Fruit fly (Drosophila melanogaster): ENCODE results near the gene pnr.

Gene pnr

DNA sequence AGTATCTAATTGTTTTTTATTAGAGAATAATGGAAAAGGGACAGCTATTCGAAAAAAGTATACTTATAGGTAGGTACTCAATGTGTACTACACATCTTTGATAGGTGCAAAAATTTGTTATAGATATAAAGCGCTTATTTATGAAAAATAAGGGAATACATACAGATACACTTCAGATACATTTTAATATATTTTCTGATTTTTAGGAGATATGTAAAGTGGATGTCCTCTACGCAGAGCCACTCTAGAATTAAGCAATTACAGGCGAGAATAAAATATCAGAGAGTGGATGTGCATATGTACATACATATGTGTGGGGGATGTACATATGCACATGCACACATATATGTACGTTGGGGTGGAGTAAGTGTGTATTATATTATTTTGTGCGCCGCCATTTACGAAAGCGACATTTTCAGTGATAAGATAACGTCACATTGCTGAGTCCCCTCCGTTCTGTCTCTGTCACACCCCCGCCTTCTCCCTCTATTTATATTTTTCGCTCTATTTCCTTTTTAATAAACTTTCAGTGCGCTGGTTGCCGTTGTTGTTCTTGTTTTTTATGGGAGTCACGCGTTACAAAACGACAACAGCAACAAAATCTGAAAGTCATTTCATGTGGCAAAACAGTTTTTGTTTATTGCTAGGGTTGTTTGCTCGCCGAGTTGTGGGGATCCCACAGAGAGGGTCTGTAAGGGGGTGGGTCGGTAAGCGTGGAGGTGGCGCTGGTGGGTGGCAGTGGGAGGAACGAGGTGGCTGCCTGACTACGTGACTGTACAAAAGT, 21.0 kb upstream of the pnr start (continued):
- no peak for TF ChIP-seq CG8632 (GFP tag; optimal IDR thresholded peaks at IDR 0.05)
- no peak for TF ChIP-seq CG6808 (GFP tag; optimal IDR thresholded peaks at IDR 0.05)
- no peak for TF ChIP-seq esn (GFP tag; optimal IDR thresholded peaks at IDR 0.05)
- no peak for TF ChIP-seq cyc (GFP tag; optimal IDR thresholded peaks at IDR 0.05)
- TF ChIP-seq CG4318 (GFP tag; optimal IDR thresholded peaks at IDR 0.05): no peak
- no peak for TF ChIP-seq OdsH (GFP tag; optimal IDR thresholded peaks at IDR 0.05)
- TF ChIP-seq CG16779 (tag; optimal IDR thresholded peaks at IDR 0.05): peak; percentile 23
- peak; percentile 90 for TF ChIP-seq fkh (GFP tag; optimal IDR thresholded peaks at IDR 0.05)
- peak; percentile 61 for TF ChIP-seq vri (GFP tag; optimal IDR thresholded peaks at IDR 0.05)
- TF ChIP-seq CG1621 (tag; optimal IDR thresholded peaks at IDR 0.05): no peak

DNA sequence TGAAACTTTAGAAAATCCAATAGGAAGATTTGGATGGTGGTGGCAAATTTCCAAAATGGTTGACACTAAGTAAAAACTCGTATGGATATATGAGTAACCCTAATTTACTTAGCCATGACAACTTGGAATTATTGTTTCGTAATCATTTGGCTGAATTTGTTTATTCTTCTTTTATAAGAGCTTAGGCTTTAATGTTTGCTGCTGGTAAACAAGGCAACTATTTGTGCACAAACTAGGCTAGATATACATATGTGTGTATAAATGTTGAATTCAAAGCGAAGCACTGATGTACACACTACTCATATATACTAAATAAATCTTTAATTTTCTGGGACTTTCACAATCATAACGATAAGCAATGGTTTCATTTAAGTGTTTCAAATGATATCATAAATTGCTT, 19.9 kb upstream of the pnr start:
- TF ChIP-seq topi (GFP tag; optimal IDR thresholded peaks at IDR 0.05) (no peak), fkh (GFP tag; optimal IDR thresholded peaks at IDR 0.05) (peak; percentile 81)

DNA sequence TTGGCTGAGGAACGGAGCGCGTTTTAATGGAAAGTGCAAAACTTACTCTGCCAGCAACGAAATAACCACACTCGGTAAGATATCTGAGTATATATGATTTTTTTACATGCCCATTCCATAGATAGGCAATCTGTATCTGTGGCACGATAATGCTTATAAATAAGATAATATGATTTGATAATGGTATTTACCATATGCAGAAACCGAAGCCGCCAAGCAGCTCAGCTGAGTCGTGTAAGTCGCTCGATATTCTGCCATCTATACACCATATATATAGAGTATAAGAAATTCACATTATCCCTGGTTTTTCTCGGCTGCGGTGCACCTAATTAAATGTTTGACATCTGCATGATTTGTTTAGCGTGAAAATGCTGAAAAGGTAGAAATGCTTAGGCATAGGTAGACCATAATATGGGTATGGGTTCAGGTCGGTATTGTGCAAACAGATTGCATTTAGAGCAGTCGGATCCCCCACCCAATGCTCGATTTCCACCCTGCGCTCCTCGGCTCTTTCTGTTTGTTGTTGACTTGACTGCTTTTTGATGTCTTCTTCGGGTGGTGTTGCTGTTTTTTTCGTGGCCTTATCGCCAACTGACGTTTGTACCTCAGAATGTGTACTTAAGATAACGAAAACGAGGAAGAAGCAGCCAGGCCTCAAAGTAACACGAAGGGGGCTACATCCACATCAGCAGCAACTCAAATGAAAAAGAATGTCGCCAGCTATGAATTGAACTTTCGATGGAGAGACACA, 18.9 kb upstream of the pnr start:
- TF ChIP-seq CG31627 (GFP tag; optimal IDR thresholded peaks at IDR 0.05) (no peak), Sox102F (GFP tag; optimal IDR thresholded peaks at IDR 0.05) (no peak), Eip78C (GFP tag) (peak; percentile 7), Lpt (GFP tag; optimal IDR thresholded peaks at IDR 0.05) (no peak), CG6163 (GFP tag; IDR thresholded peaks at IDR 0.05) (no peak), CG32006 (GFP tag; optimal IDR thresholded peaks at IDR 0.05) (no peak), CG3919 (GFP tag; optimal IDR thresholded peaks at IDR 0.05) (no peak), fkh (GFP tag; optimal IDR thresholded peaks at IDR 0.05) (peak; percentile 91), Met (GFP tag; optimal IDR thresholded peaks at IDR 0.05) (no peak), dac (GFP tag; optimal IDR thresholded peaks at IDR 0.05) (no peak), CG11902 (GFP tag; optimal IDR thresholded peaks at IDR 0.05) (no peak), Gug (GFP tag; IDR thresholded peaks at IDR 0.05) (no peak), CG8632 (GFP tag; optimal IDR thresholded peaks at IDR 0.05) (no peak), achi (GFP tag; optimal IDR thresholded peaks at IDR 0.05) (no peak), svp (GFP tag) (peak; percentile 63)

DNA sequence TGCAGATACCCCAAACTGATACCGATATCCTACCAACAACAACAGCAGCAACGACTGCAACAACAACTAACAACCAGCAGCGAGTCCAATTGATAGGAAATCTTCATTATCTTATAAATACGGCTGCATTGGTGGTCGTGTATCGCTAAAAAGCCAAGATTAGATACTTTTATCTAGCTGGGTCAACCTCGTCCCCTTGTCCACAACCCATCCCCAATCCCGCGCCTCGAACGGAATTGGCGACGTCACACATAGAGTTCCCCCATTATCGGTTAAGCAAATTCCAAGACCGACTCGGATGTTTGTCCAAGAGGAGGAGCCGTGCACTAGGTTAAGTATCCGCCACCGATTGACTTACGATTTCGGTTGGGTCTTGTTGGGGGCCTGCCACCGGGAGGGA, 17.6 kb upstream of the pnr start:
- no peak for TF ChIP-seq CG11902 (GFP tag; optimal IDR thresholded peaks at IDR 0.05)
- TF ChIP-seq CG31627 (GFP tag; optimal IDR thresholded peaks at IDR 0.05): no peak
- no peak for TF ChIP-seq net (GFP tag; optimal IDR thresholded peaks at IDR 0.05)
- no peak for TF ChIP-seq Sox102F (GFP tag; optimal IDR thresholded peaks at IDR 0.05)
- TF ChIP-seq Sox14 (GFP tag; optimal IDR thresholded peaks at IDR 0.05): no peak
- peak; percentile 27 for TF ChIP-seq fkh (GFP tag; optimal IDR thresholded peaks at IDR 0.05)
- TF ChIP-seq fd59A (GFP tag; optimal IDR thresholded peaks at IDR 0.05): no peak

dm6 chr3R:16009030-16009429, 16.8 kb upstream of the pnr start, which contains the start of gene GATAe:
Gene GATAe (plus strand): TSS chr3R:16009105.
- TF ChIP-seq CG16779 (tag; optimal IDR thresholded peaks at IDR 0.05) (no peak), dac (GFP tag; optimal IDR thresholded peaks at IDR 0.05) (no peak), Eip78C (GFP tag) (peak; percentile 33), achi (GFP tag; optimal IDR thresholded peaks at IDR 0.05) (no peak), CG31627 (GFP tag; optimal IDR thresholded peaks at IDR 0.05) (no peak), CG6854 (GFP tag; optimal IDR thresholded peaks at IDR 0.05) (no peak), CG8632 (GFP tag; optimal IDR thresholded peaks at IDR 0.05) (no peak), fd59A (GFP tag; optimal IDR thresholded peaks at IDR 0.05) (no peak), Ets96B (tag; optimal IDR thresholded peaks at IDR 0.05) (no peak), Smox (GFP tag; optimal IDR thresholded peaks at IDR 0.05) (no peak), fkh (GFP tag; optimal IDR thresholded peaks at IDR 0.05) (peak; percentile 8), CG6792 (GFP tag; optimal IDR thresholded peaks at IDR 0.05) (no peak), CG1621 (tag; optimal IDR thresholded peaks at IDR 0.05) (no peak), CG3919 (GFP tag; optimal IDR thresholded peaks at IDR 0.05) (no peak), vri (GFP tag; optimal IDR thresholded peaks at IDR 0.05) (peak; percentile 49), CG7368 (GFP tag; optimal IDR thresholded peaks at IDR 0.05) (no peak), topi (GFP tag; optimal IDR thresholded peaks at IDR 0.05) (no peak), acj6 (GFP tag; optimal IDR thresholded peaks at IDR 0.05) (no peak), Met (GFP tag; optimal IDR thresholded peaks at IDR 0.05) (no peak), Gug (GFP tag; IDR thresholded peaks at IDR 0.05) (no peak), dsx (GFP tag; optimal IDR thresholded peaks at IDR 0.05; ENCODE audit: poor library complexity, severe bottlenecking) (no peak), Sox102F (GFP tag; optimal IDR thresholded peaks at IDR 0.05) (no peak), Lpt (GFP tag; optimal IDR thresholded peaks at IDR 0.05) (no peak), CG11762 (GFP tag; optimal IDR thresholded peaks at IDR 0.05; ENCODE audit: insufficient read depth) (no peak), Sox14 (GFP tag; optimal IDR thresholded peaks at IDR 0.05) (peak; percentile 3), CG8319 (GFP tag; optimal IDR thresholded peaks at IDR 0.05) (no peak), CG3032 (tag; optimal IDR thresholded peaks at IDR 0.05) (no peak), Hr38 (GFP tag; optimal IDR thresholded peaks at IDR 0.05) (no peak)

Data from whole organism, prepupa.